Worm (Caenorhabditis elegans) whole organism, young adult: ENCODE results near the gene C05C10.3.

Source experiments
- F55B11.4 ChIP-seq: sonication (generic microtip); optimal IDR thresholded peaks from 2 replicates; lab custom pipeline; 2016; ENCODE audit warnings: missing compliant biosample characterization, missing genetic modification characterization, borderline replicate concordance; ENCODE audit not compliant: insufficient read depth
- ccch-3 ChIP-seq: fragments of 200-800 bp; sonication (Bioruptor generic); optimal IDR thresholded peaks from 2 replicates; lab custom pipeline; 2018; ENCODE audit warnings: mild to moderate bottlenecking, missing genetic modification characterization, missing compliant biosample characterization
- cebp-1 ChIP-seq, 2 experiments: fragments of 200-800 bp in 1 of 2; sonication (Bioruptor generic) in 1 of 2; sonication (generic microtip) in 1 of 2; IDR thresholded peaks in 1 of 2; optimal IDR thresholded peaks in 1 of 2; 2 replicates each; pipeline versions ENCODE4 v1.3.6 to Lab custom; 2017 to 2022; ENCODE audit warnings: missing compliant biosample characterization in 2 of 2, missing genetic modification characterization in 2 of 2, mild to moderate bottlenecking in 1 of 2, missing genetic modification reagents in 1 of 2, moderate library complexity in 1 of 2
- rcor-1 ChIP-seq: fragments of 200-800 bp; sonication (Bioruptor generic); IDR thresholded peaks from 2 replicates; pipeline ENCODE4 v1.3.6; 2022; ENCODE audit warnings: missing genetic modification reagents, missing genetic modification characterization, missing compliant biosample characterization
- ztf-25 ChIP-seq: fragments of 200-800 bp; sonication (Bioruptor generic); IDR thresholded peaks from 2 replicates; pipeline ENCODE4 v1.3.6; 2022; ENCODE audit warnings: missing genetic modification reagents, missing genetic modification characterization, missing compliant biosample characterization

DNA sequence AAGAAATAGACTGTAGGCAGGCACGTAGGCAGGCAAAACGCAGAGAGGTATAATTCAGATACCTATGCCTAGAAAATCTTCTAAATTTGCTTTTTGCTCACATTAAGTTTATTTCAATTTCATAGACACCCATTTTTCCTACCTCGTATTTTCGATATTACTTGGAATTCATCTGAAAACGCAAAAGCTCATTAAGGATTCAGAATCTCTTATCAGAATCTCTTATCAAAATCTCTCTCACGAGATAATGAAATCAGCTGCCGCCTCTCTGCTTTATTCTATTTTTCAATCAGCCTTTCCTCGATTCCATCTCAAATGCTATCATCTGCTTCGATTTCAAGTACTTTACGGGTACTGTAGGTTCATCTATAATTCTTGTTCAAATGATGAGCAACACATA, 15.2 kb upstream of the C05C10.3 start:
- TF ChIP-seq ztf-25 (GFP tag; lab: Robert Waterston, UW): no peak
- TF ChIP-seq F55B11.4 (tag; lab: Kevin White, UChicago): no peak
- no peak for TF ChIP-seq rcor-1 (GFP tag; lab: Robert Waterston, UW)
- TF ChIP-seq ccch-3 (GFP tag; lab: Kevin White, UChicago): no peak
- no peak for TF ChIP-seq cebp-1 (GFP tag; IDR thresholded peaks at IDR 0.05; lab: Robert Waterston, UW)
- TF ChIP-seq cebp-1 (tag; optimal IDR thresholded peaks at IDR 0.05; lab: Kevin White, UChicago): no peak
